Worm (Caenorhabditis elegans) whole organism, L2 larva: ENCODE data around the gene F58A4.6.

Source experiments
- ZK546.5 ChIP-seq: sonication (generic microtip); optimal IDR thresholded peaks from 2 replicates; lab custom pipeline; 2017; ENCODE audit warnings: missing biosample characterization, missing genetic modification characterization
- blmp-1 ChIP-seq: sonication (generic microtip); optimal IDR thresholded peaks from 2 replicates; lab custom pipeline; 2017; ENCODE audit warnings: missing genetic modification characterization, mild to moderate bottlenecking, missing compliant biosample characterization, antibody characterized with exemption, moderate library complexity; ENCODE audit not compliant: insufficient read depth
- ceh-16 ChIP-seq: fragments of 150-350 bp; optimal IDR thresholded peaks from 2 replicates; lab custom pipeline; 2014; ENCODE audit warnings: missing biosample characterization, missing genetic modification characterization
- ceh-82 ChIP-seq: fragments of 150-350 bp; optimal IDR thresholded peaks from 2 replicates; lab custom pipeline; 2014; ENCODE audit warnings: missing biosample characterization, missing genetic modification characterization
- lin-13 ChIP-seq: fragments of 150-350 bp; optimal IDR thresholded peaks from 2 replicates; lab custom pipeline; 2014; ENCODE audit warnings: missing biosample characterization, missing genetic modification reagents, missing genetic modification characterization
- lin-39 ChIP-seq: fragments of 150-350 bp; optimal IDR thresholded peaks from 2 replicates; lab custom pipeline; 2014; ENCODE audit warnings: missing biosample characterization, missing genetic modification reagents, missing genetic modification characterization
- nhr-11 ChIP-seq: fragments of 150-350 bp; optimal IDR thresholded peaks from 2 replicates; lab custom pipeline; 2014; ENCODE audit warnings: missing biosample characterization, missing genetic modification characterization
- nhr-25 ChIP-seq: fragments of 150-350 bp; sonication (generic microtip); optimal IDR thresholded peaks from 3 replicates; lab custom pipeline; 2014; ENCODE audit warnings: missing biosample characterization, missing genetic modification characterization
- nhr-6 ChIP-seq: fragments of 150-350 bp; optimal IDR thresholded peaks from 2 replicates; lab custom pipeline; 2014; ENCODE audit warnings: missing biosample characterization, missing genetic modification characterization
- skn-1 ChIP-seq: sonication (generic microtip); optimal IDR thresholded peaks from 2 replicates; lab custom pipeline; 2017; ENCODE audit warnings: missing biosample characterization, missing genetic modification characterization
- snpc-4 ChIP-seq: fragments of 150-350 bp; optimal IDR thresholded peaks from 2 replicates; lab custom pipeline; 2014; ENCODE audit warnings: missing biosample characterization, missing genetic modification characterization
- unc-62 ChIP-seq: fragments of 150-350 bp; optimal IDR thresholded peaks from 2 replicates; lab custom pipeline; 2014; ENCODE audit warnings: missing biosample characterization, missing genetic modification reagents, missing genetic modification characterization
- zag-1 ChIP-seq: fragments of 150-350 bp; optimal IDR thresholded peaks from 2 replicates; lab custom pipeline; 2014; ENCODE audit warnings: missing biosample characterization, missing genetic modification characterization
- ztf-4 ChIP-seq: fragments of 150-350 bp; optimal IDR thresholded peaks from 2 replicates; lab custom pipeline; 2014; ENCODE audit warnings: missing biosample characterization, missing genetic modification characterization

DNA sequence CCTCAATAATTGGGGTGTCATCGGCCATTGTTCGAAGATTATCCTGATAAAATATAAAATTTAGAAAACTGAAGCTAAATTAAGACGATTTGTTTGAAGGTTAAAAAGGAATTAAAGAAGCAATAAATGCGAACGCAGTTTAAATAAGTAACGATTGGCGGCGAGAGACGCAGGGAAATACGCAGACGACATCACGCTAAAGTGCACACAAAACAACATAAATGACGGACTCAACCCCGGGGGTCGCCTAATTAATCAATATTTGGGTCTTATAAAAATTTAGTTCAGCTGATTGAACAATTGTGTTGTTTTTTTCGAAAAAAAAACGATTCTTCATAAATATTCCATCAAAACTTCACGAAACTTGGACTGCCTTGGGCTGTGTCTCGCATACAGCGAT is 2.1 kb downstream of the F58A4.6 start, which contains the start of gene hcp-3:
- no peak for TF ChIP-seq zag-1 (tag; lab: Kevin White, UChicago)
- no peak for TF ChIP-seq skn-1 (tag; lab: Kevin White, UChicago)
- no peak for TF ChIP-seq snpc-4 (tag; lab: Kevin White, UChicago)
- no peak for TF ChIP-seq unc-62
- no peak for TF ChIP-seq nhr-11
- TF ChIP-seq ztf-4 (tag; lab: Kevin White, UChicago): no peak
- no peak for TF ChIP-seq lin-39 (tag; lab: Kevin White, UChicago)
- TF ChIP-seq nhr-25 (tag; lab: Kevin White, UChicago): peak; percentile 10
- TF ChIP-seq ZK546.5: no peak
- TF ChIP-seq ceh-82: no peak
- no peak for TF ChIP-seq ceh-16 (tag; lab: Kevin White, UChicago)
- no peak for TF ChIP-seq lin-13
- no peak for TF ChIP-seq nhr-6
- TF ChIP-seq blmp-1: no peak
